Fruit fly (Drosophila melanogaster) whole organism, embryonic: ENCODE data around the gene Patj.

ENCODE experiments used
- Asciz ChIP-seq: fragments of 200-800 bp; sonication (Bioruptor generic); optimal IDR thresholded peaks from 2 replicates; lab custom pipeline; 2017; ENCODE audit warnings: missing biosample characterization, mild to moderate bottlenecking, missing genetic modification characterization, missing genetic modification reagents
- Awh ChIP-seq: fragments of 200-800 bp; sonication (Bioruptor generic); IDR thresholded peaks from 2 replicates; pipeline ENCODE4, ENCODE4 v1.3.6; 2022; ENCODE audit warnings: missing biosample characterization, missing genetic modification characterization
- Blimp-1 ChIP-seq: fragments of 200-800 bp; sonication (Bioruptor generic); optimal IDR thresholded peaks from 3 replicates; lab custom pipeline; 2018; ENCODE audit warnings: missing biosample characterization, missing genetic modification characterization, mild to moderate bottlenecking, moderate library complexity, missing genetic modification reagents
- CG10274 ChIP-seq: fragments of 200-800 bp; sonication (Bioruptor generic); optimal IDR thresholded peaks from 3 replicates; lab custom pipeline; 2017; ENCODE audit warnings: missing biosample characterization, mild to moderate bottlenecking, missing genetic modification characterization
- CG10321 ChIP-seq: fragments of 200-800 bp; sonication (Bioruptor generic); IDR thresholded peaks from 2 replicates; pipeline ENCODE4 v1.3.6; 2022; ENCODE audit warnings: missing biosample characterization, missing genetic modification characterization
- CG11085 ChIP-seq: fragments of 200-800 bp; sonication (Bioruptor generic); IDR thresholded peaks from 2 replicates; pipeline ENCODE4 v1.3.6; 2022; ENCODE audit warnings: missing biosample characterization, missing genetic modification characterization
- CG11247 ChIP-seq: fragments of 200-800 bp; sonication (Bioruptor generic); IDR thresholded peaks from 2 replicates; pipeline ENCODE4 v1.3.6; 2022; ENCODE audit warnings: missing biosample characterization, missing genetic modification characterization
- CG11398 ChIP-seq: fragments of 200-800 bp; sonication (Bioruptor generic); optimal IDR thresholded peaks from 2 replicates; lab custom pipeline; 2016; ENCODE audit warnings: missing biosample characterization, missing genetic modification characterization
- CG12769 ChIP-seq: fragments of 200-800 bp; sonication (Bioruptor generic); optimal IDR thresholded peaks from 2 replicates; lab custom pipeline; 2019; ENCODE audit warnings: missing biosample characterization, mild to moderate bottlenecking, missing genetic modification characterization, moderate library complexity
- CG13287 ChIP-seq: fragments of 200-800 bp; sonication (Bioruptor generic); IDR thresholded peaks from 2 replicates; pipeline ENCODE4 v1.3.6; 2022; ENCODE audit warnings: missing biosample characterization, missing genetic modification characterization; ENCODE audit not compliant: partially characterized antibody
- CG13894 ChIP-seq: fragments of 200-800 bp; sonication (Bioruptor generic); optimal IDR thresholded peaks from 3 replicates; lab custom pipeline; 2018; ENCODE audit warnings: missing biosample characterization, mild to moderate bottlenecking, missing genetic modification characterization, moderate library complexity
- CG17568 ChIP-seq: fragments of 200-800 bp; sonication (Bioruptor generic); optimal IDR thresholded peaks from 2 replicates; lab custom pipeline; 2018; ENCODE audit warnings: missing biosample characterization, mild to moderate bottlenecking, missing genetic modification characterization, moderate library complexity
- CG18262 ChIP-seq: fragments of 200-800 bp; optimal IDR thresholded peaks from 3 replicates; lab custom pipeline; 2019; ENCODE audit warnings: missing biosample characterization, mild to moderate bottlenecking, missing genetic modification characterization, moderate library complexity
- CG18599 ChIP-seq: fragments of 200-800 bp; sonication (Bioruptor generic); optimal IDR thresholded peaks from 3 replicates; lab custom pipeline; 2017; ENCODE audit warnings: missing biosample characterization, missing genetic modification characterization, mild to moderate bottlenecking, moderate library complexity, missing genetic modification reagents
- CG3726 ChIP-seq: fragments of 200-800 bp; sonication (Bioruptor generic); IDR thresholded peaks from 3 replicates; pipeline ENCODE4, ENCODE4 v1.3.6; 2022; ENCODE audit warnings: missing biosample characterization, missing genetic modification characterization
- CG3995 ChIP-seq: fragments of 200-800 bp; sonication (Bioruptor generic); optimal IDR thresholded peaks from 3 replicates; lab custom pipeline; 2016; ENCODE audit warnings: missing biosample characterization, missing genetic modification characterization
- CG43689 ChIP-seq: fragments of 200-800 bp; sonication (Bioruptor generic); IDR thresholded peaks from 2 replicates; pipeline ENCODE4 v1.3.6; 2022; ENCODE audit warnings: missing biosample characterization, missing genetic modification characterization
- CG4730 ChIP-seq: fragments of 200-800 bp; sonication (Bioruptor generic); IDR thresholded peaks from 2 replicates; pipeline ENCODE4 v1.3.6; 2022; ENCODE audit warnings: missing biosample characterization, missing genetic modification characterization
- CG9437 ChIP-seq: fragments of 200-800 bp; sonication (Bioruptor generic); optimal IDR thresholded peaks from 2 replicates; lab custom pipeline; 2018; ENCODE audit warnings: missing biosample characterization, mild to moderate bottlenecking, missing genetic modification characterization
- CG9876 ChIP-seq: fragments of 200-800 bp; sonication (Bioruptor generic); optimal IDR thresholded peaks from 2 replicates; lab custom pipeline; 2016; ENCODE audit warnings: missing biosample characterization, missing genetic modification characterization
- CrebB ChIP-seq: fragments of 200-800 bp; sonication (Bioruptor generic); optimal IDR thresholded peaks from 3 replicates; lab custom pipeline; 2018; ENCODE audit warnings: missing biosample characterization, mild to moderate bottlenecking, missing genetic modification characterization
- D ChIP-seq, 2 experiments: fragments of 200-800 bp in 1 of 2; fragments of >200 bp in 1 of 2; sonication (Bioruptor generic) in 1 of 2; optimal IDR thresholded peaks; 2 replicates in 1 of 2; 3 replicates in 1 of 2; lab custom pipeline; 2017; ENCODE audit warnings: mild to moderate bottlenecking in 1 of 2, missing biosample characterization in 1 of 2, missing genetic modification characterization in 1 of 2, missing genetic modification reagents in 1 of 2
- Dll ChIP-seq: fragments of 200-800 bp; sonication (Bioruptor generic); IDR thresholded peaks from 4 replicates; pipeline ENCODE4 v1.3.6; 2022; ENCODE audit warnings: missing biosample characterization, missing genetic modification characterization; ENCODE audit not compliant: partially characterized antibody
- Doc2 ChIP-seq: fragments of 200-800 bp; sonication (Bioruptor generic); IDR thresholded peaks from 2 replicates; pipeline ENCODE4 v1.3.6; 2022; ENCODE audit warnings: missing biosample characterization, missing genetic modification characterization
- Fer1 ChIP-seq: fragments of 200-800 bp; sonication (Bioruptor generic); optimal IDR thresholded peaks from 2 replicates; lab custom pipeline; 2017; ENCODE audit warnings: missing biosample characterization, mild to moderate bottlenecking, missing genetic modification characterization
- Fer2 ChIP-seq: fragments of 200-800 bp; sonication (Bioruptor generic); optimal IDR thresholded peaks from 2 replicates; lab custom pipeline; 2018; ENCODE audit warnings: missing biosample characterization, mild to moderate bottlenecking, missing genetic modification characterization, moderate library complexity
- GATAe ChIP-seq: fragments of 200-800 bp; sonication (Bioruptor generic); conservative IDR thresholded peaks from 2 replicates; pipeline ENCODE4 v1.3.6; 2022; ENCODE audit warnings: missing biosample characterization, missing genetic modification characterization
- ab ChIP-seq: fragments of 200-800 bp; sonication (Bioruptor generic); optimal IDR thresholded peaks from 2 replicates; lab custom pipeline; 2016; ENCODE audit warnings: missing biosample characterization, missing genetic modification characterization
- abd-A ChIP-seq: fragments of 200-800 bp; sonication (Bioruptor generic); optimal IDR thresholded peaks from 3 replicates; lab custom pipeline; 2019; ENCODE audit warnings: missing biosample characterization, mild to moderate bottlenecking, missing genetic modification characterization, moderate library complexity
- bab2 ChIP-seq: fragments of 200-800 bp; sonication (Bioruptor generic); optimal IDR thresholded peaks from 2 replicates; lab custom pipeline; 2016; ENCODE audit warnings: missing biosample characterization, missing genetic modification characterization
- chinmo ChIP-seq: fragments of 200-800 bp; sonication (Bioruptor generic); IDR thresholded peaks from 4 replicates; pipeline ENCODE4 v1.3.6; 2022; ENCODE audit warnings: missing biosample characterization, missing genetic modification characterization; ENCODE audit not compliant: partially characterized antibody
- cwo ChIP-seq: fragments of 200-800 bp; sonication (Bioruptor generic); optimal IDR thresholded peaks from 3 replicates; lab custom pipeline; 2017; ENCODE audit warnings: missing biosample characterization, missing genetic modification characterization, mild to moderate bottlenecking, moderate library complexity, missing genetic modification reagents
- exex ChIP-seq: fragments of 200-800 bp; sonication (Bioruptor generic); optimal IDR thresholded peaks from 4 replicates; lab custom pipeline; 2018; ENCODE audit warnings: missing biosample characterization, mild to moderate bottlenecking, missing genetic modification characterization, moderate library complexity
- gcm2 ChIP-seq: fragments of 200-800 bp; sonication (Bioruptor generic); optimal IDR thresholded peaks from 2 replicates; lab custom pipeline; 2016; ENCODE audit warnings: missing biosample characterization, missing genetic modification characterization
- kah ChIP-seq: fragments of 200-800 bp; sonication (Bioruptor generic); optimal IDR thresholded peaks from 2 replicates; lab custom pipeline; 2018; ENCODE audit warnings: missing biosample characterization, mild to moderate bottlenecking, missing genetic modification characterization
- mirr ChIP-seq: fragments of 200-800 bp; sonication (Bioruptor generic); optimal IDR thresholded peaks from 3 replicates; lab custom pipeline; 2018; ENCODE audit warnings: missing biosample characterization, mild to moderate bottlenecking, missing genetic modification characterization
- nerfin-2 ChIP-seq: fragments of 200-800 bp; sonication (Bioruptor generic); IDR thresholded peaks from 2 replicates; pipeline ENCODE4 v1.3.6; 2022; ENCODE audit warnings: missing biosample characterization, missing genetic modification characterization; ENCODE audit not compliant: partially characterized antibody
- nom ChIP-seq: fragments of 200-800 bp; sonication (Bioruptor generic); optimal IDR thresholded peaks from 2 replicates; lab custom pipeline; 2017; ENCODE audit warnings: missing biosample characterization, missing genetic modification characterization, mild to moderate bottlenecking, moderate library complexity, missing genetic modification reagents
- oc ChIP-seq: fragments of 200-800 bp; sonication (Bioruptor generic); optimal IDR thresholded peaks from 2 replicates; lab custom pipeline; 2018; ENCODE audit warnings: missing biosample characterization, mild to moderate bottlenecking, missing genetic modification characterization, moderate library complexity
- p53 ChIP-seq: fragments of 200-800 bp; sonication (Bioruptor generic); optimal IDR thresholded peaks from 2 replicates; lab custom pipeline; 2016; ENCODE audit warnings: missing biosample characterization, missing genetic modification characterization
- pfk ChIP-seq: fragments of 200-800 bp; sonication (Bioruptor generic); optimal IDR thresholded peaks from 2 replicates; lab custom pipeline; 2018; ENCODE audit warnings: missing biosample characterization, mild to moderate bottlenecking, missing genetic modification characterization, moderate library complexity
- pros ChIP-seq: fragments of 200-800 bp; sonication (Bioruptor generic); optimal IDR thresholded peaks from 3 replicates; lab custom pipeline; 2019; ENCODE audit warnings: missing biosample characterization, mild to moderate bottlenecking, missing genetic modification characterization, moderate library complexity
- sd ChIP-seq: fragments of 200-800 bp; sonication (Bioruptor generic); optimal IDR thresholded peaks from 3 replicates; lab custom pipeline; 2018; ENCODE audit warnings: missing biosample characterization, mild to moderate bottlenecking, missing genetic modification characterization, moderate library complexity
- sim ChIP-seq: fragments of 200-800 bp; sonication (Bioruptor generic); IDR thresholded peaks from 2 replicates; pipeline ENCODE4 v1.3.6; 2022; ENCODE audit warnings: missing biosample characterization, missing genetic modification characterization
- vvl ChIP-seq: fragments of 200-800 bp; sonication (Bioruptor generic); IDR thresholded peaks from 2 replicates; pipeline ENCODE4 v1.3.6; 2022; ENCODE audit warnings: missing biosample characterization, missing genetic modification characterization
- z ChIP-seq: fragments of 200-800 bp; sonication (Bioruptor generic); IDR thresholded peaks from 3 replicates; pipeline ENCODE4 v1.3.6; 2022; ENCODE audit warnings: missing biosample characterization, missing genetic modification characterization
- zen2 ChIP-seq: fragments of 200-800 bp; sonication (Bioruptor generic); IDR thresholded peaks from 3 replicates; pipeline ENCODE4 v1.3.6; 2022; ENCODE audit warnings: missing biosample characterization, missing genetic modification characterization; ENCODE audit not compliant: partially characterized antibody

Gene Patj

DNA sequence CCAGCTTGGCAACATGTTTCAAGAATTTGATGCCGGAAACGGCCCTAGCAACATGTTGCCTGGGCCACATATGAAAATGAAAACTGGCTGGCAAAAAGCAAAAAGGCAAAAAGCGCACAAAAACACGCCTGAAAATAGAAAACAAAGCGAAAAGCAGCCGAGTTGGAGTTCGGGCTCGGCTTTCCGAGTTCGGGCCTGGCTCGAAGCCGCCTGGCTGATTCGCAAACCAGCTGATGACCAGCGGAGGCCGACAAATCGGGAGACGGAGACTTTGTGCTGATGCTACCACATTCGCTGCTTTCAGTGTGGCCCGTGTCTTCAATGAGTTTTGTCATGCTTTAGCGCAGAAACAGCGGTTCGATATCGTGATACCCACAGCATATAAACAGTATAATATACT, 11.7 kb downstream of the Patj start, which contains the start of gene GV1 (continued):
- TF ChIP-seq zen2 (GFP tag; lab: Robert Waterston, UW) (no peak), CrebB (tag; lab: Kevin White, UChicago) (no peak)

dm6 chr3L:1816614-1817013, 18.0 kb downstream of the Patj start:
- TF ChIP-seq CG13894 (tag; lab: Kevin White, UChicago) = peak; percentile 52
- TF ChIP-seq CG12769 (tag; lab: Kevin White, UChicago) = peak; percentile 26
- TF ChIP-seq gcm2 (GFP tag; lab: Kevin White, UChicago) = no peak
- no peak for TF ChIP-seq GATAe (GFP tag; lab: Robert Waterston, UW)
- 0 out of 3 replicates have a peak, but pooled peaks have one; percentile 12 for TF ChIP-seq z
- TF ChIP-seq sd = peak; percentile 16
- TF ChIP-seq mirr (GFP tag; lab: Kevin White, UChicago) = no peak
- TF ChIP-seq CG4730 (GFP tag; lab: Robert Waterston, UW) = no peak
- no peak for TF ChIP-seq CG11398 (GFP tag; lab: Kevin White, UChicago)
- peak; percentile 3 for TF ChIP-seq cwo (GFP tag; lab: Kevin White, UChicago)
- TF ChIP-seq CG11247 = no peak
- no peak for TF ChIP-seq CG13287 (GFP tag; lab: Robert Waterston, UW)
- no peak for TF ChIP-seq zen2 (GFP tag; lab: Robert Waterston, UW)
- TF ChIP-seq Doc2 (GFP tag; lab: Robert Waterston, UW) = no peak
- TF ChIP-seq CG10321 (GFP tag; lab: Robert Waterston, UW) = no peak
- no peak for TF ChIP-seq CG18599 (GFP tag; lab: Kevin White, UChicago)
- TF ChIP-seq nerfin-2 (GFP tag; lab: Robert Waterston, UW) = no peak
- peak; percentile 50 for TF ChIP-seq abd-A (tag; lab: Kevin White, UChicago)
- TF ChIP-seq CG10274 (GFP tag; lab: Kevin White, UChicago) = no peak
- no peak for TF ChIP-seq CG18262
- no peak for TF ChIP-seq nom
- TF ChIP-seq kah (GFP tag; lab: Kevin White, UChicago) = no peak
- 0 out of 2 replicates have a peak, but pooled peaks have one; percentile 18 for TF ChIP-seq vvl (GFP tag; lab: Robert Waterston, UW)
- TF ChIP-seq Fer2 (tag; lab: Kevin White, UChicago) = no peak
- no peak for TF ChIP-seq CrebB (tag; lab: Kevin White, UChicago)
- TF ChIP-seq CG11085 (GFP tag; lab: Robert Waterston, UW) = no peak
- no peak for TF ChIP-seq bab2 (GFP tag; lab: Kevin White, UChicago)
- TF ChIP-seq CG43689 (GFP tag; lab: Robert Waterston, UW) = no peak
- TF ChIP-seq pfk (GFP tag; lab: Kevin White, UChicago) = no peak
- peak; percentile 82; the same call in 3 of the 4 replicates for TF ChIP-seq chinmo (GFP tag; lab: Robert Waterston, UW)
- no peak for TF ChIP-seq Asciz (GFP tag; lab: Kevin White, UChicago)
- no peak for TF ChIP-seq CG9876 (GFP tag; lab: Kevin White, UChicago)
- TF ChIP-seq pros (GFP tag; lab: Kevin White, UChicago) = no peak
- TF ChIP-seq Blimp-1 (GFP tag; lab: Kevin White, UChicago) = peak; percentile 1
- TF ChIP-seq CG17568 (GFP tag; lab: Kevin White, UChicago) = no peak
- TF ChIP-seq Dll (GFP tag; lab: Robert Waterston, UW) = no peak

dm6 chr3L:1817405-1817804, 18.8 kb downstream of the Patj start:
- TF ChIP-seq exex (tag; lab: Kevin White, UChicago) (no peak), Fer1 (GFP tag; lab: Kevin White, UChicago) (no peak), Awh (GFP tag; lab: Robert Waterston, UW) (peak; percentile 72; the same call in 1 of the 2 replicates), CG4730 (GFP tag; lab: Robert Waterston, UW) (no peak), p53 (GFP tag; lab: Kevin White, UChicago) (no peak), CG43689 (GFP tag; lab: Robert Waterston, UW) (no peak), sim (GFP tag; lab: Robert Waterston, UW) (no peak), CG3726 (no peak), ab (no peak), CG9437 (GFP tag; lab: Kevin White, UChicago) (no peak), oc (tag; lab: Kevin White, UChicago) (peak; percentile 57), CG3995 (GFP tag; lab: Kevin White, UChicago) (no peak), D (optimal IDR thresholded peaks at IDR 0.05; lab: Kevin White, UChicago) (no peak), D (GFP tag; optimal IDR thresholded peaks at IDR 0.05; lab: Kevin White, UChicago) (no peak)
